Fruit fly (Drosophila melanogaster): ENCODE measurements around the gene yem.

The yem gene

dm6 chr3R:29157418-29158398 lies 35.0 kb upstream of the yem start, which contains the start of gene rdog (continued):
- peak; percentile 56 for TF ChIP-seq Fer3 (tag; optimal IDR thresholded peaks at IDR 0.05)
- TF ChIP-seq CG10431 (GFP tag; optimal IDR thresholded peaks at IDR 0.05), result no peak
- TF ChIP-seq stc (GFP tag; IDR thresholded peaks at IDR 0.05), result peak; percentile 57; the same call in 1 of the 2 replicates
- TF ChIP-seq CG12299 (tag; optimal IDR thresholded peaks at IDR 0.05), result peak; percentile 63
- peak; percentile 1 for TF ChIP-seq CG18011 (GFP tag; optimal IDR thresholded peaks at IDR 0.05)
- peak; percentile 77 for TF ChIP-seq CG13424 (tag; optimal IDR thresholded peaks at IDR 0.05)
- TF ChIP-seq CG3281 (GFP tag; optimal IDR thresholded peaks at IDR 0.05), result peak; percentile 84
- peak; percentile 82 for TF ChIP-seq CG7556 (GFP tag; optimal IDR thresholded peaks at IDR 0.05)
- peak; percentile 60 for TF ChIP-seq sob (GFP tag; IDR thresholded peaks at IDR 0.05)
- TF ChIP-seq Ets97D (GFP tag; optimal IDR thresholded peaks at IDR 0.05), result peak; percentile 39
- peak; percentile 63 for TF ChIP-seq en (GFP tag; optimal IDR thresholded peaks at IDR 0.05)
- TF ChIP-seq CG7745 (tag; optimal IDR thresholded peaks at IDR 0.05), result no peak
- TF ChIP-seq CrebB (tag; optimal IDR thresholded peaks at IDR 0.05), result peak; percentile 68
- no peak for TF ChIP-seq CG11560 (tag; IDR thresholded peaks at IDR 0.05)
- TF ChIP-seq Ets65A (GFP tag), result peak; percentile 98
- TF ChIP-seq so (GFP tag; IDR thresholded peaks at IDR 0.05), result no peak; the same call in 2 of the 3 replicates
- TF ChIP-seq HLH3B (GFP tag; IDR thresholded peaks at IDR 0.05), result peak; percentile 53
- peak; percentile 50 for TF ChIP-seq Spps (tag; optimal IDR thresholded peaks at IDR 0.05)
- TF ChIP-seq CG6854 (GFP tag; optimal IDR thresholded peaks at IDR 0.05), result peak; percentile 72
- peak; percentile 82 for TF ChIP-seq Antp (GFP tag; optimal IDR thresholded peaks at IDR 0.05)
- no peak for TF ChIP-seq CG17568 (GFP tag; optimal IDR thresholded peaks at IDR 0.05)
- peak; percentile 46; the same call in 1 of the 3 replicates for TF ChIP-seq CG6791 (GFP tag; IDR thresholded peaks at IDR 0.05; ENCODE audit: partially characterized antibody)
- peak; percentile 59 for TF ChIP-seq salm (tag; optimal IDR thresholded peaks at IDR 0.05)
- peak; percentile 40; the same call in 1 of the 2 replicates for TF ChIP-seq CG14014 (GFP tag; IDR thresholded peaks at IDR 0.05)
- peak; percentile 48 for TF ChIP-seq Fer2 (tag; optimal IDR thresholded peaks at IDR 0.05)
- peak; percentile 69 for TF ChIP-seq gcm2 (GFP tag; optimal IDR thresholded peaks at IDR 0.05)
- peak; percentile 66 for TF ChIP-seq twi (tag; optimal IDR thresholded peaks at IDR 0.05)
- TF ChIP-seq ranshi (GFP tag; IDR thresholded peaks at IDR 0.05), result 0 out of 2 replicates have a peak, but pooled peaks have one; percentile 47
- peak; percentile 71 for TF ChIP-seq odd (GFP tag; optimal IDR thresholded peaks at IDR 0.05)
- TF ChIP-seq az2 (GFP tag; optimal IDR thresholded peaks at IDR 0.05), result peak; percentile 88
- peak; percentile 77 for TF ChIP-seq sug (tag; optimal IDR thresholded peaks at IDR 0.05)
- no peak for TF ChIP-seq nerfin-2 (GFP tag; IDR thresholded peaks at IDR 0.05; ENCODE audit: partially characterized antibody)
- TF ChIP-seq CG6689 (GFP tag; IDR thresholded peaks at IDR 0.05), result peak; percentile 47
- TF ChIP-seq CG42726 (GFP tag; IDR thresholded peaks at IDR 0.05; ENCODE audit: partially characterized antibody), result no peak
- peak; percentile 69 for TF ChIP-seq sisA (GFP tag; IDR thresholded peaks at IDR 0.05)
- TF ChIP-seq aop (GFP tag; IDR thresholded peaks at IDR 0.05), result peak; percentile 39; the same call in 1 of the 2 replicates
- TF ChIP-seq CG32532 (GFP tag; IDR thresholded peaks at IDR 0.05), result peak; percentile 64; the same call in 1 of the 2 replicates
- TF ChIP-seq ken (GFP tag; IDR thresholded peaks at IDR 0.05), result no peak; the same call in 2 of the 3 replicates
- TF ChIP-seq Side (GFP tag; optimal IDR thresholded peaks at IDR 0.05), result peak; percentile 73
- TF ChIP-seq CG2678 (tag; optimal IDR thresholded peaks at IDR 0.05), result peak; percentile 87
- TF ChIP-seq hkb (optimal IDR thresholded peaks at IDR 0.05), result no peak
- TF ChIP-seq hkb (GFP tag; IDR thresholded peaks at IDR 0.05), result peak; percentile 61
- TF ChIP-seq Ptx1 (GFP tag; IDR thresholded peaks at IDR 0.05), result peak; percentile 59
- TF ChIP-seq C15 (GFP tag; IDR thresholded peaks at IDR 0.05), result no peak
- peak; percentile 33 for TF ChIP-seq eyg (GFP tag; optimal IDR thresholded peaks at IDR 0.05)
- TF ChIP-seq CG33557 (GFP tag; optimal IDR thresholded peaks at IDR 0.05), result peak; percentile 81
- peak; percentile 64 for TF ChIP-seq tx (GFP tag; optimal IDR thresholded peaks at IDR 0.05)
- TF ChIP-seq CG10565 (GFP tag; optimal IDR thresholded peaks at IDR 0.05), result peak; percentile 49
- TF ChIP-seq slbo (GFP tag; IDR thresholded peaks at IDR 0.05), result peak; percentile 61

All from whole organism, embryonic.